Fruit fly (Drosophila melanogaster) whole organism, prepupa: ENCODE measurements around the gene CG18130.

Experiments used
- CG10669 ChIP-seq: fragments of 200-800 bp; sonication (Bioruptor generic); optimal IDR thresholded peaks from 3 replicates; lab custom pipeline; 2018; ENCODE audit warnings: missing biosample characterization, mild to moderate bottlenecking, missing genetic modification characterization, moderate library complexity
- CG11902 ChIP-seq: fragments of 200-800 bp; sonication (Bioruptor generic); optimal IDR thresholded peaks from 3 replicates; lab custom pipeline; 2016; ENCODE audit warnings: missing biosample characterization, missing genetic modification characterization
- Lpt ChIP-seq: fragments of 200-800 bp; sonication (Bioruptor generic); optimal IDR thresholded peaks from 3 replicates; lab custom pipeline; 2016; ENCODE audit warnings: missing biosample characterization, missing genetic modification characterization

- TF ChIP-seq Lpt (GFP tag; lab: Kevin White, UChicago) (peak; percentile 41), CG11902 (GFP tag; lab: Kevin White, UChicago) (no peak), CG10669 (peak; percentile 32)
These were observed 14.3 kb upstream of the CG18130 start, which contains the start of gene CG1806 for dm6 chrX:12006678-12007441.
